Worm (Caenorhabditis elegans) whole organism, L4/young adult: ENCODE data around the gene rhy-1.

Experiments
- W03F9.2 ChIP-seq: fragments of 150-350 bp; optimal IDR thresholded peaks from 2 replicates; lab custom pipeline; 2014; ENCODE audit warnings: missing biosample characterization, missing genetic modification characterization
- dao-5 ChIP-seq: sonication (generic microtip); optimal IDR thresholded peaks from 2 replicates; lab custom pipeline; 2016; ENCODE audit warnings: missing genotype, missing genetic modification characterization, moderate library complexity, missing compliant biosample characterization
- him-1 ChIP-seq: sonication (generic microtip); optimal IDR thresholded peaks from 2 replicates; lab custom pipeline; 2016; ENCODE audit warnings: missing genotype, missing genetic modification reagents, missing genetic modification characterization, missing compliant biosample characterization

DNA sequence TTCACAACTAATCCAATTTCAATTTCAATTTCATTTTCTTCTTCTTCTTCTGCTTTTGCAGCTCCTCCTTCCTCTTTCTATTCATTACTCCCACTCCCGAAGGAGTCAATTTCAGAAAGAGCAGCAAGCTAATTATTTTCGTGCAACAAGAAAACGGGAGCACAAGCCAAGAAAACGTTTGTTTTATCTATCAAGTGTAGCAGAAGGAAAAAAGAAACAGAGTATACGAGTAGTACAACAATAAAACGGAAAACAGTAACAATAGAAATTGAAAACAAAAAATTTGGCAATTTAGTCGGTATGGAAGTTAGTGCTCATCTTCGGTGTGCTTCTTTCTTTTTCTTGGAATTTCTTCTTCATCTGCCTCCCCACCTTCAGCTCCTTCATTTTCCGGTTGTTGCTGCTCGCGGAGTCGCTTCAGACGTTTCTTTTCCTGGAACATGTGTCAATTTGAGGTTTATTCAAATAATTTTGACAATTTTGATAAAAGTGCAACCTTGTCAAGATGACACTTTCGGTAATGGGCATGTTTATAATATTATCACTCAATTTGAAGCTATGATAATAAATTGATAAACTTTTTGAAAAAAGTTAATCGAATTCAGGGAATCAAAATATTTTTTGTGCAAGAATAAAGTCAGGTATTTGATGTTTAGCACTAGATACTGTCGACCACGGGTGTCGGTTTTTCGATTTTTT, 4.7 kb downstream of the rhy-1 start, which contains the start of gene W07A12.8:
- TF ChIP-seq dao-5 (tag; lab: Kevin White, UChicago) = no peak
- TF ChIP-seq him-1 = no peak
- TF ChIP-seq W03F9.2 (tag; lab: Kevin White, UChicago) = no peak
